Fruit fly (Drosophila melanogaster) whole organism, wandering third instar larva: ENCODE data around the gene CG7367.

Experiments used
- Abd-B ChIP-seq: fragments of >200 bp; optimal IDR thresholded peaks from 2 replicates; lab custom pipeline; 2017; ENCODE audit warnings: missing biosample characterization, missing genetic modification characterization
- Dif ChIP-seq: fragments of 200-275, 200-300 bp; sonication (Bioruptor generic); optimal IDR thresholded peaks from 2 replicates; lab custom pipeline; 2018; ENCODE audit warnings: missing biosample characterization, missing genetic modification characterization; ENCODE audit not compliant: partially characterized antibody
- GATAd ChIP-seq: sonication (Bioruptor generic); optimal IDR thresholded peaks from 2 replicates; lab custom pipeline; 2016; ENCODE audit warnings: missing biosample characterization, missing genetic modification characterization
- HLH106 ChIP-seq: fragments of 200-800 bp; optimal IDR thresholded peaks from 3 replicates; lab custom pipeline; 2019; ENCODE audit warnings: missing biosample characterization, mild to moderate bottlenecking, missing genetic modification characterization, moderate library complexity
- Jra ChIP-seq: sonication (Bioruptor generic); optimal IDR thresholded peaks from 2 replicates; lab custom pipeline; 2016; ENCODE audit warnings: missing biosample characterization, missing genetic modification characterization
- Vsx2 ChIP-seq: fragments of 200-300, 225-300 bp; sonication (Bioruptor generic); optimal IDR thresholded peaks from 2 replicates; lab custom pipeline; 2018; ENCODE audit warnings: missing biosample characterization, missing genetic modification characterization; ENCODE audit not compliant: partially characterized antibody
- br ChIP-seq: fragments of 200-800 bp; sonication (Bioruptor generic); optimal IDR thresholded peaks from 2 replicates; lab custom pipeline; 2016; ENCODE audit warnings: missing biosample characterization, missing genetic modification characterization
- dl ChIP-seq, 2 experiments: fragments of 175-275, 200-275 bp in 1 of 2; fragments of 200-275 bp in 1 of 2; sonication (Bioruptor generic); optimal IDR thresholded peaks; lab custom pipeline; 2018; ENCODE audit warnings: mild to moderate bottlenecking in 2 of 2, missing biosample characterization in 2 of 2, missing genetic modification characterization in 2 of 2, moderate library complexity in 2 of 2; ENCODE audit not compliant: partially characterized antibody in 2 of 2, insufficient read depth in 1 of 2
- psq ChIP-seq: fragments of 200-800 bp; sonication (Bioruptor generic); optimal IDR thresholded peaks from 3 replicates; lab custom pipeline; 2017; ENCODE audit warnings: missing biosample characterization, mild to moderate bottlenecking, missing genetic modification characterization, moderate library complexity
- sage ChIP-seq: fragments of 200-800 bp; sonication (Bioruptor generic); optimal IDR thresholded peaks from 2 replicates; lab custom pipeline; 2016; ENCODE audit warnings: missing biosample characterization, mild to moderate bottlenecking, missing genetic modification characterization
- usp ChIP-seq: fragments of >200 bp; optimal IDR thresholded peaks from 2 replicates; lab custom pipeline; 2017; ENCODE audit warnings: missing biosample characterization, missing genetic modification characterization
- woc ChIP-seq: sonication (Bioruptor generic); optimal IDR thresholded peaks from 2 replicates; lab custom pipeline; 2016; ENCODE audit warnings: missing biosample characterization, mild to moderate bottlenecking, missing genetic modification characterization

DNA sequence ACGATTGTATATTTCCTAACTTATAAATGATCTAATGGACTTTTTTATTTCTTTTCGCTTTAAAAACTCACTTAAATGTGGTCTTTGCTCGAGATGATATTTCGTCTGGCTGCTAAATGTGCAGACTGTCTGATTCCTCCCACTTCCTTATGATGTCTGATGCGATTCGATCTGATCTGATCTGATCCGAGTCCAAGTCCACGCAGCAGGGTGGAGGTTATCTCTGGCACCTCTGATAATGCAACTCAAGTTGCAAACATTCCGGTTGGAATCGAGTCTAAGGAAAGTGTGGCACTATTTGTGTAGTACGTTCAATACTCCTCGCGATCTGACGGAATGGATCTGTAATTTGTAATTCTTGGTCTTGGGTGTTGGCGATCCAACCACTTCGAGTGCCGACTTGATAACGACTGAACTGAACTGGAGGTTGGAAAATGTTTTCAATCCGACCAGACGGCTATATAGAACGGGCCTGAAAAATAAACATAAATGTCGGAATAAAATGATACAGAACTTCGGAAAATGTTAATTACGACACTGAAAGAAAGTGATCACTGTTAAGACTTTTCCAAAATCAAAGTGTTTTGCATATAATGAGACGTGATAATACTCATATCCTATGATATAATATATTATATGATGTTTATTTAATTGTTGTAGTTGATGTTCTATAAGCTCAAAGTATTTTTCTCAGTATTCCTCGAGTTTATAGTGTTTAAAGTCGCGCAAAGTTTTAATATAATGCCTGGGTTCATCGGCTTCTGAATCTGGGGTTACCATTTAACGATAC lies 42.1 kb downstream of the CG7367 start:
- TF ChIP-seq dl (GFP tag; optimal IDR thresholded peaks at IDR 0.05; lab: Kevin White, UChicago; ENCODE audit: insufficient read depth in 1 of 2, partially characterized antibody in 2 of 2) (no peak), br (GFP tag; lab: Kevin White, UChicago) (no peak), Dif (GFP tag; lab: Kevin White, UChicago) (no peak), usp (GFP tag; lab: Kevin White, UChicago) (no peak), woc (GFP tag; lab: Kevin White, UChicago) (no peak), HLH106 (no peak), Abd-B (GFP tag; lab: Kevin White, UChicago) (no peak), psq (GFP tag; lab: Kevin White, UChicago) (no peak), sage (GFP tag; lab: Kevin White, UChicago) (no peak), GATAd (GFP tag; lab: Kevin White, UChicago) (no peak), Vsx2 (GFP tag; lab: Kevin White, UChicago) (no peak), Jra (GFP tag; lab: Kevin White, UChicago) (no peak)
